Worm (Caenorhabditis elegans) whole organism, L4 larva: ENCODE results near the gene T19C4.24.

Experiments used
- Y75B8A.6 ChIP-seq: fragments of 200-800 bp; sonication (Bioruptor generic); IDR thresholded peaks from 2 replicates; pipeline ENCODE4 v1.3.6; 2022; ENCODE audit warnings: missing genetic modification reagents, missing genetic modification characterization, missing compliant biosample characterization
- hlh-30 ChIP-seq: sonication (generic microtip); optimal IDR thresholded peaks from 2 replicates; lab custom pipeline; 2017; ENCODE audit warnings: antibody characterized with exemption, mild to moderate bottlenecking, missing genetic modification characterization, missing compliant biosample characterization; ENCODE audit not compliant: insufficient read depth
- lin-29 ChIP-seq: fragments of 200-800 bp; sonication (Bioruptor generic); IDR thresholded peaks from 2 replicates; pipeline ENCODE4 v1.3.6; 2022; ENCODE audit warnings: missing genetic modification reagents, missing genetic modification characterization, missing compliant biosample characterization
- unc-130 ChIP-seq: sonication (generic microtip); optimal IDR thresholded peaks from 2 replicates; lab custom pipeline; 2016; ENCODE audit warnings: missing genetic modification reagents, missing genetic modification characterization, missing compliant biosample characterization

ce11 chrV:11161791-11162190, 15.0 kb upstream of the T19C4.24 start, which contains the start of gene srg-41:
- TF ChIP-seq lin-29 (GFP tag; lab: Robert Waterston, UW): no peak
- no peak for TF ChIP-seq Y75B8A.6 (GFP tag; lab: Robert Waterston, UW)
- TF ChIP-seq hlh-30: no peak
- TF ChIP-seq unc-130 (GFP tag; lab: Kevin White, UChicago): no peak
